Worm (Caenorhabditis elegans) whole organism, young adult: ENCODE data around the gene nspc-18.

ENCODE experiments used
- F49E8.2 ChIP-seq: sonication (generic microtip); optimal IDR thresholded peaks from 3 replicates; lab custom pipeline; 2017; ENCODE audit warnings: missing genetic modification characterization, mild to moderate bottlenecking, missing compliant biosample characterization, antibody characterized with exemption, moderate library complexity; ENCODE audit not compliant: insufficient read depth
- ama-1 ChIP-seq, 3 experiments: fragments of 150-350 bp in 1 of 3; sonication (generic microtip) in 2 of 3; optimal IDR thresholded peaks; 2 replicates each; lab custom pipeline; 2014 to 2018; ENCODE audit warnings: missing biosample characterization in 2 of 3, missing genetic modification characterization in 2 of 3, missing genetic modification reagents in 2 of 3
- egl-44 ChIP-seq: fragments of 200-800 bp; sonication (Bioruptor generic); IDR thresholded peaks from 2 replicates; pipeline ENCODE4 v1.3.6; 2022; ENCODE audit warnings: missing genetic modification reagents, missing genetic modification characterization, missing compliant biosample characterization
- hmg-20 ChIP-seq: fragments of 200-800 bp; sonication (Bioruptor generic); IDR thresholded peaks from 2 replicates; pipeline ENCODE4 v1.3.6; 2022; ENCODE audit warnings: missing genetic modification reagents, missing genetic modification characterization, missing compliant biosample characterization
- lin-26 ChIP-seq: fragments of 200-800 bp; sonication (Bioruptor generic); IDR thresholded peaks from 2 replicates; pipeline ENCODE4 v1.3.6; 2022; ENCODE audit warnings: missing genetic modification reagents, missing genetic modification characterization, missing compliant biosample characterization
- mes-4 ChIP-seq: sonication (generic microtip); optimal IDR thresholded peaks from 2 replicates; lab custom pipeline; 2016; ENCODE audit warnings: missing genotype, missing genetic modification characterization, missing compliant biosample characterization
- rec-8 ChIP-seq, 2 experiments: sonication (generic microtip); optimal IDR thresholded peaks; 2 replicates each; lab custom pipeline; 2016; ENCODE audit warnings: mild to moderate bottlenecking in 2 of 2, missing genetic modification characterization in 2 of 2, missing genetic modification reagents in 2 of 2, missing genotype in 2 of 2, missing biosample characterization in 1 of 2, missing compliant biosample characterization in 1 of 2, moderate library complexity in 1 of 2
- snpc-4 ChIP-seq, 5 experiments: fragments of 150-350 bp in 1 of 5; sonication (generic microtip) in 4 of 5; optimal IDR thresholded peaks; 2 replicates each; lab custom pipeline; 2014 to 2018; ENCODE audit warnings: missing genetic modification characterization in 5 of 5, missing biosample characterization in 3 of 5, antibody characterized with exemption in 2 of 5, mild to moderate bottlenecking in 2 of 5, missing compliant biosample characterization in 2 of 5, missing genotype in 2 of 5, moderate library complexity in 2 of 5, missing genetic modification reagents in 1 of 5
- somi-1 ChIP-seq: fragments of 200-800 bp; sonication (Bioruptor generic); optimal IDR thresholded peaks from 2 replicates; lab custom pipeline; 2018; ENCODE audit warnings: mild to moderate bottlenecking, missing genetic modification characterization, missing compliant biosample characterization
- sptf-2 ChIP-seq: fragments of 200-800 bp; sonication (Bioruptor generic); optimal IDR thresholded peaks from 2 replicates; lab custom pipeline; 2018; ENCODE audit warnings: mild to moderate bottlenecking, missing genetic modification characterization, missing compliant biosample characterization
- unc-130 ChIP-seq: sonication (generic microtip); optimal IDR thresholded peaks from 2 replicates; lab custom pipeline; 2016; ENCODE audit warnings: missing genetic modification reagents, missing genetic modification characterization, missing compliant biosample characterization

ce11 chrX:14492441-14492840 lies 35.0 kb downstream of the nspc-18 start:
- no peak for TF ChIP-seq sptf-2
- TF ChIP-seq mes-4 (tag; lab: Kevin White, UChicago): no peak
- no peak for TF ChIP-seq egl-44
- TF ChIP-seq F49E8.2 (tag; lab: Kevin White, UChicago): no peak
- TF ChIP-seq lin-26: no peak
- no peak for TF ChIP-seq ama-1 (optimal IDR thresholded peaks at IDR 0.05; lab: Kevin White, UChicago)
- TF ChIP-seq ama-1 (GFP tag; optimal IDR thresholded peaks at IDR 0.05; lab: Kevin White, UChicago): no peak
- TF ChIP-seq unc-130 (GFP tag; lab: Kevin White, UChicago): no peak
- no peak for TF ChIP-seq rec-8 (tag; optimal IDR thresholded peaks at IDR 0.05; lab: Kevin White, UChicago)
- no peak for TF ChIP-seq snpc-4 (GFP tag; optimal IDR thresholded peaks at IDR 0.05; lab: Kevin White, UChicago)
- TF ChIP-seq snpc-4 (tag; optimal IDR thresholded peaks at IDR 0.05; lab: Kevin White, UChicago): no peak
- no peak for TF ChIP-seq somi-1 (GFP tag; lab: Kevin White, UChicago)
- no peak for TF ChIP-seq hmg-20 (GFP tag; lab: Robert Waterston, UW)
